Fruit fly (Drosophila melanogaster): ENCODE results near the gene snk.

DNA sequence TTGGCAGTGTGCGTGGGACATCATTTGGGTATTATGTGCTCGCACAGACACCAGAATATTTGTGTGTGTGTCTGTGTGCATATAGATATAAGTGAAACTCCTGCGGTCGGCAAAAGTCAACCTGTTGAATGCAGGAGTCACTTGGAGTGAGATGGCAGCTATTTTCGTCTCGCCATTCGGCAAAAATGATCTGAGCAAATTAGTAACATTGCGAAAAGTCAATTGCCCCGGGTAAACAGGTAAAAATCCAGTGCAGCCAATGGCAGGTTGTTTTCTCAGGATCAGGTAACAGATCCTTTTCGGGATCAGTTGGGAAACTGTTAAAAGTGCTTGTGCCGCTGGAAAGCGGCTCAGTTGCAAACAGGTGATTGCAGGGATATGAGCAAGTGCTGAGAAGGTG, 29.5 kb upstream of the snk start:
- TF ChIP-seq salr (GFP tag; optimal IDR thresholded peaks at IDR 0.05) (no peak), CG34406 (GFP tag; optimal IDR thresholded peaks at IDR 0.05) (no peak), spab (GFP tag; optimal IDR thresholded peaks at IDR 0.05) (no peak), CG8119 (GFP tag; IDR thresholded peaks at IDR 0.05) (no peak), Ets96B (tag; optimal IDR thresholded peaks at IDR 0.05) (no peak)
